Worm (Caenorhabditis elegans): Measurements from ENCODE around the gene pals-18.

- no peak for TF ChIP-seq egl-27 (tag; optimal IDR thresholded peaks at IDR 0.05)
- no peak for TF ChIP-seq nhr-6 (tag; optimal IDR thresholded peaks at IDR 0.05)
- TF ChIP-seq ceh-16 (tag; optimal IDR thresholded peaks at IDR 0.05), result no peak
- no peak for TF ChIP-seq F13H6.1 (tag; optimal IDR thresholded peaks at IDR 0.05)
- no peak for TF ChIP-seq ceh-82 (tag; optimal IDR thresholded peaks at IDR 0.05)
- TF ChIP-seq fos-1 (tag; optimal IDR thresholded peaks at IDR 0.05), result peak; percentile 49
- TF ChIP-seq unc-55 (GFP tag; optimal IDR thresholded peaks at IDR 0.05), result no peak
- TF ChIP-seq ztf-11 (tag; optimal IDR thresholded peaks at IDR 0.05), result no peak
- TF ChIP-seq nhr-77 (tag; optimal IDR thresholded peaks at IDR 0.05), result no peak
- no peak for TF ChIP-seq lsy-2 (tag; optimal IDR thresholded peaks at IDR 0.05)
Observed at ce11 chrIII:1395355-1395754, 7.9 kb upstream of the pals-18 start.

Measured in whole organism, L2 larva.